Worm (Caenorhabditis elegans): ENCODE measurements around the gene M176.9.

M176.9 gene

ce11 chrII:9369394-9369793 is 42.0 kb downstream of the M176.9 start:
- TF ChIP-seq egl-27 (tag; optimal IDR thresholded peaks at IDR 0.05): no peak
- no peak for TF ChIP-seq nhr-10 (tag; optimal IDR thresholded peaks at IDR 0.05)
- no peak for TF ChIP-seq mbf-1 (tag; optimal IDR thresholded peaks at IDR 0.05)
- no peak for TF ChIP-seq aly-2 (tag; optimal IDR thresholded peaks at IDR 0.05)
- no peak for TF ChIP-seq gmeb-1 (tag; optimal IDR thresholded peaks at IDR 0.05)
- no peak for TF ChIP-seq fos-1 (tag; optimal IDR thresholded peaks at IDR 0.05)
- TF ChIP-seq ztf-4 (tag; optimal IDR thresholded peaks at IDR 0.05): no peak
- no peak for TF ChIP-seq ama-1 (optimal IDR thresholded peaks at IDR 0.05)
- TF ChIP-seq ZK546.5 (tag; optimal IDR thresholded peaks at IDR 0.05): no peak

ce11 chrII:9362249-9362648 is 49.1 kb downstream of the M176.9 start:
- no peak for TF ChIP-seq mdl-1 (tag; optimal IDR thresholded peaks at IDR 0.05)
- TF ChIP-seq sma-3 (GFP tag; optimal IDR thresholded peaks at IDR 0.05): no peak
- no peak for TF ChIP-seq unc-39 (tag; optimal IDR thresholded peaks at IDR 0.05)
- no peak for TF ChIP-seq peb-1 (tag; optimal IDR thresholded peaks at IDR 0.05)
- no peak for TF ChIP-seq aly-2 (tag; optimal IDR thresholded peaks at IDR 0.05)
- TF ChIP-seq snpc-4 (tag; optimal IDR thresholded peaks at IDR 0.05): no peak

Data from whole organism, L2 larva.